Fruit fly (Drosophila melanogaster) whole organism, embryonic: Measurements from ENCODE around the gene Vm32E.

Experiments used
- Atf3 ChIP-seq: fragments of 200-800 bp; sonication (Bioruptor generic); optimal IDR thresholded peaks from 3 replicates; lab custom pipeline; 2016; ENCODE audit warnings: missing biosample characterization, missing genetic modification characterization
- Awh ChIP-seq: fragments of 200-800 bp; sonication (Bioruptor generic); IDR thresholded peaks from 2 replicates; pipeline ENCODE4, ENCODE4 v1.3.6; 2022; ENCODE audit warnings: missing biosample characterization, missing genetic modification characterization
- Bgb ChIP-seq: fragments of 200-800 bp; sonication (Bioruptor generic); IDR thresholded peaks from 2 replicates; pipeline ENCODE4 v1.3.6; 2022; ENCODE audit warnings: missing biosample characterization, missing genetic modification characterization; ENCODE audit not compliant: partially characterized antibody
- CG11093 ChIP-seq: fragments of 200-800 bp; sonication (Bioruptor generic); IDR thresholded peaks from 3 replicates; pipeline ENCODE4 v1.3.6; 2022; ENCODE audit warnings: missing biosample characterization, missing genetic modification characterization
- CG12391 ChIP-seq: fragments of 200-800 bp; sonication (Bioruptor generic); optimal IDR thresholded peaks from 3 replicates; lab custom pipeline; 2018; ENCODE audit warnings: missing biosample characterization, mild to moderate bottlenecking, missing genetic modification characterization, moderate library complexity
- CG12942 ChIP-seq: fragments of 200-800 bp; sonication (Bioruptor generic); optimal IDR thresholded peaks from 3 replicates; lab custom pipeline; 2016; ENCODE audit warnings: missing biosample characterization, missing genetic modification characterization
- CG13296 ChIP-seq: fragments of 200-800 bp; sonication (Bioruptor generic); optimal IDR thresholded peaks from 3 replicates; lab custom pipeline; 2018; ENCODE audit warnings: missing biosample characterization, mild to moderate bottlenecking, missing genetic modification characterization
- CG14710 ChIP-seq: fragments of 200-800 bp; sonication (Bioruptor generic); optimal IDR thresholded peaks from 3 replicates; lab custom pipeline; 2019; ENCODE audit warnings: missing biosample characterization, mild to moderate bottlenecking, missing genetic modification characterization, moderate library complexity
- CG1529 ChIP-seq: fragments of 200-800 bp; sonication (Bioruptor generic); optimal IDR thresholded peaks from 3 replicates; lab custom pipeline; 2018; ENCODE audit warnings: missing biosample characterization, missing genetic modification characterization
- CG15696 ChIP-seq: fragments of 200-800 bp; sonication (Bioruptor generic); optimal IDR thresholded peaks from 2 replicates; lab custom pipeline; 2019; ENCODE audit warnings: missing biosample characterization, mild to moderate bottlenecking, missing genetic modification characterization, moderate library complexity
- CG18599 ChIP-seq: fragments of 200-800 bp; sonication (Bioruptor generic); optimal IDR thresholded peaks from 3 replicates; lab custom pipeline; 2017; ENCODE audit warnings: missing biosample characterization, missing genetic modification characterization, mild to moderate bottlenecking, moderate library complexity, missing genetic modification reagents
- CG30020 ChIP-seq: fragments of 200-800 bp; optimal IDR thresholded peaks from 2 replicates; lab custom pipeline; 2019; ENCODE audit warnings: missing biosample characterization, mild to moderate bottlenecking, missing genetic modification characterization, moderate library complexity
- CG30403 ChIP-seq: fragments of 200-800 bp; sonication (Bioruptor generic); optimal IDR thresholded peaks from 3 replicates; lab custom pipeline; 2016; ENCODE audit warnings: missing biosample characterization, missing genetic modification characterization
- CG3065 ChIP-seq: fragments of 200-800 bp; sonication (Bioruptor generic); optimal IDR thresholded peaks from 2 replicates; lab custom pipeline; 2016; ENCODE audit warnings: missing biosample characterization, missing genetic modification characterization
- CG31388 ChIP-seq: fragments of 200-800 bp; sonication (Bioruptor generic); optimal IDR thresholded peaks from 2 replicates; lab custom pipeline; 2016; ENCODE audit warnings: missing biosample characterization, missing genetic modification characterization
- CG33213 ChIP-seq: fragments of 200-800 bp; sonication (Bioruptor generic); optimal IDR thresholded peaks from 3 replicates; lab custom pipeline; 2016; ENCODE audit warnings: missing biosample characterization, missing genetic modification characterization
- CG33557 ChIP-seq: fragments of 200-800 bp; sonication (Bioruptor generic); optimal IDR thresholded peaks from 2 replicates; lab custom pipeline; 2019; ENCODE audit warnings: missing biosample characterization, mild to moderate bottlenecking, missing genetic modification characterization, moderate library complexity
- CG4730 ChIP-seq: fragments of 200-800 bp; sonication (Bioruptor generic); IDR thresholded peaks from 2 replicates; pipeline ENCODE4 v1.3.6; 2022; ENCODE audit warnings: missing biosample characterization, missing genetic modification characterization
- CG4820 ChIP-seq: fragments of 200-800 bp; sonication (Bioruptor generic); optimal IDR thresholded peaks from 3 replicates; lab custom pipeline; 2016; ENCODE audit warnings: missing biosample characterization, missing genetic modification characterization
- CG6175 ChIP-seq: fragments of 200-800 bp; sonication (Bioruptor generic); IDR thresholded peaks from 3 replicates; pipeline ENCODE4 v1.3.6; 2022; ENCODE audit warnings: missing biosample characterization, missing genetic modification characterization
- CG8290 ChIP-seq, 3 experiments: fragments of 200-800 bp; sonication (Bioruptor generic); optimal IDR thresholded peaks; 2 replicates each; lab custom pipeline; 2016 to 2019; ENCODE audit warnings: missing biosample characterization in 3 of 3, missing genetic modification characterization in 3 of 3, mild to moderate bottlenecking in 2 of 3, moderate library complexity in 1 of 3
- CG8478 ChIP-seq: fragments of >200 bp; optimal IDR thresholded peaks from 2 replicates; lab custom pipeline; 2018
- CG8924 ChIP-seq: fragments of 200-800 bp; optimal IDR thresholded peaks from 3 replicates; lab custom pipeline; 2019; ENCODE audit warnings: missing biosample characterization, mild to moderate bottlenecking, missing genetic modification characterization, moderate library complexity
- CG8944 ChIP-seq: fragments of 200-800 bp; sonication (Bioruptor generic); optimal IDR thresholded peaks from 3 replicates; lab custom pipeline; 2016; ENCODE audit warnings: missing biosample characterization, missing genetic modification characterization
- Eip74EF ChIP-seq, 2 experiments: fragments of 200-800 bp in 1 of 2; fragments of >200 bp in 1 of 2; sonication (Bioruptor generic) in 1 of 2; optimal IDR thresholded peaks; 2 replicates each; lab custom pipeline; 2017 to 2019; ENCODE audit warnings: missing biosample characterization in 2 of 2, missing genetic modification characterization in 2 of 2, mild to moderate bottlenecking in 1 of 2, moderate library complexity in 1 of 2
- Kr ChIP-seq: fragments of 200-800 bp; sonication (Bioruptor generic); optimal IDR thresholded peaks from 2 replicates; lab custom pipeline; 2017; ENCODE audit warnings: missing biosample characterization, mild to moderate bottlenecking, missing genetic modification characterization
- Med ChIP-seq: fragments of 200-800 bp; sonication (Bioruptor generic); peaks from one replicate; lab custom pipeline; 2016; ENCODE audit warnings: missing biosample characterization, missing genetic modification characterization, mild to moderate bottlenecking, inconsistent platforms, moderate library complexity
- Nf-YC ChIP-seq: fragments of 200-800 bp; optimal IDR thresholded peaks from 3 replicates; lab custom pipeline; 2019; ENCODE audit warnings: missing biosample characterization, mild to moderate bottlenecking, missing genetic modification characterization, moderate library complexity
- Poxn ChIP-seq: fragments of 200-800 bp; sonication (Bioruptor generic); IDR thresholded peaks from 2 replicates; pipeline ENCODE4 v1.3.6; 2022; ENCODE audit warnings: missing biosample characterization, missing genetic modification characterization
- YL-1 ChIP-seq: fragments of 200-800 bp; sonication (Bioruptor generic); optimal IDR thresholded peaks from 3 replicates; lab custom pipeline; 2017; ENCODE audit warnings: missing biosample characterization, mild to moderate bottlenecking, missing genetic modification characterization
- al ChIP-seq: fragments of 200-800 bp; sonication (Bioruptor generic); IDR thresholded peaks from 2 replicates; pipeline ENCODE4 v1.3.6; 2022; ENCODE audit warnings: missing biosample characterization, missing genetic modification characterization
- bab2 ChIP-seq: fragments of 200-800 bp; sonication (Bioruptor generic); optimal IDR thresholded peaks from 2 replicates; lab custom pipeline; 2016; ENCODE audit warnings: missing biosample characterization, missing genetic modification characterization
- bsh ChIP-seq, 2 experiments: fragments of 200-800 bp; sonication (Bioruptor generic); optimal IDR thresholded peaks; 2 replicates each; lab custom pipeline; 2017 to 2018; ENCODE audit warnings: mild to moderate bottlenecking in 2 of 2, missing biosample characterization in 2 of 2, missing genetic modification characterization in 2 of 2, moderate library complexity in 1 of 2
- chinmo ChIP-seq: fragments of 200-800 bp; sonication (Bioruptor generic); IDR thresholded peaks from 4 replicates; pipeline ENCODE4 v1.3.6; 2022; ENCODE audit warnings: missing biosample characterization, missing genetic modification characterization; ENCODE audit not compliant: partially characterized antibody
- dm ChIP-seq: fragments of 200-800 bp; sonication (Bioruptor generic); optimal IDR thresholded peaks from 3 replicates; lab custom pipeline; 2016; ENCODE audit warnings: missing biosample characterization, missing genetic modification characterization
- en ChIP-seq: fragments of 200-800 bp; sonication (Bioruptor generic); optimal IDR thresholded peaks from 2 replicates; lab custom pipeline; 2016; ENCODE audit warnings: missing biosample characterization, missing genetic modification characterization
- eve ChIP-seq, 2 experiments: fragments of >200 bp; optimal IDR thresholded peaks; 2 replicates each; lab custom pipeline; 2017; ENCODE audit warnings: missing biosample characterization in 2 of 2, missing genetic modification characterization in 2 of 2
- fd102C ChIP-seq: fragments of 200-800 bp; sonication (Bioruptor generic); optimal IDR thresholded peaks from 2 replicates; lab custom pipeline; 2018; ENCODE audit warnings: missing biosample characterization, mild to moderate bottlenecking, missing genetic modification characterization, moderate library complexity
- jigr1 ChIP-seq: fragments of 200-800 bp; sonication (Bioruptor generic); IDR thresholded peaks from 3 replicates; pipeline ENCODE4 v1.3.6; 2022; ENCODE audit warnings: missing biosample characterization, missing genetic modification characterization
- jumu ChIP-seq: fragments of 200-800 bp; sonication (Bioruptor generic); optimal IDR thresholded peaks from 3 replicates; lab custom pipeline; 2016; ENCODE audit warnings: missing biosample characterization, missing genetic modification characterization
- lilli ChIP-seq: fragments of 200-800 bp; sonication (Bioruptor generic); optimal IDR thresholded peaks from 3 replicates; lab custom pipeline; 2016; ENCODE audit warnings: missing biosample characterization, missing genetic modification characterization
- onecut ChIP-seq: fragments of 200-800 bp; sonication (Bioruptor generic); IDR thresholded peaks from 2 replicates; pipeline ENCODE4 v1.3.6; 2022; ENCODE audit warnings: missing biosample characterization, missing genetic modification characterization
- phol ChIP-seq: fragments of 200-800 bp; sonication (Bioruptor generic); optimal IDR thresholded peaks from 3 replicates; lab custom pipeline; 2018; ENCODE audit warnings: missing biosample characterization, mild to moderate bottlenecking, missing genetic modification characterization, moderate library complexity
- pzg ChIP-seq: fragments of 200-800 bp; sonication (Bioruptor generic); optimal IDR thresholded peaks from 3 replicates; lab custom pipeline; 2018; ENCODE audit warnings: missing biosample characterization, mild to moderate bottlenecking, missing genetic modification characterization, moderate library complexity
- slou ChIP-seq: fragments of 200-800 bp; sonication (Bioruptor generic); optimal IDR thresholded peaks from 3 replicates; lab custom pipeline; 2016; ENCODE audit warnings: missing biosample characterization, missing genetic modification characterization
- sna ChIP-seq: fragments of 200-800 bp; sonication (Bioruptor generic); IDR thresholded peaks from 2 replicates; pipeline ENCODE4 v1.3.6; 2022; ENCODE audit warnings: missing biosample characterization, missing genetic modification characterization; ENCODE audit not compliant: partially characterized antibody
- sqz ChIP-seq: fragments of 200-800 bp; sonication (Bioruptor generic); optimal IDR thresholded peaks from 3 replicates; lab custom pipeline; 2018; ENCODE audit warnings: missing biosample characterization, mild to moderate bottlenecking, missing genetic modification characterization
- stc ChIP-seq: fragments of 200-800 bp; sonication (Bioruptor generic); IDR thresholded peaks from 2 replicates; pipeline ENCODE4 v1.3.6; 2022; ENCODE audit warnings: missing biosample characterization, missing genetic modification characterization
- tx ChIP-seq: fragments of 200-800 bp; sonication (Bioruptor generic); optimal IDR thresholded peaks from 2 replicates; lab custom pipeline; 2016; ENCODE audit warnings: missing biosample characterization, missing genetic modification characterization
- zf30C ChIP-seq: fragments of 200-800 bp; sonication (Bioruptor generic); optimal IDR thresholded peaks from 3 replicates; lab custom pipeline; 2018; ENCODE audit warnings: missing biosample characterization, mild to moderate bottlenecking, missing genetic modification characterization

Gene Vm32E

dm6 chr2L:11206604-11207238 lies 35.3 kb upstream of the Vm32E start (continued):
- TF ChIP-seq Poxn (GFP tag; lab: Robert Waterston, UW): no peak
- peak; percentile 8 for TF ChIP-seq CG1529 (GFP tag; lab: Kevin White, UChicago)
- no peak for TF ChIP-seq zf30C
- no peak for TF ChIP-seq slou
- no peak for TF ChIP-seq CG31388 (GFP tag; lab: Kevin White, UChicago)
- no peak for TF ChIP-seq CG30403 (GFP tag; lab: Kevin White, UChicago)
- peak; percentile 29 for TF ChIP-seq bab2 (GFP tag; lab: Kevin White, UChicago)
- no peak for TF ChIP-seq Bgb (GFP tag; lab: Robert Waterston, UW)
- TF ChIP-seq CG8944 (GFP tag; lab: Kevin White, UChicago): peak; percentile 19
- TF ChIP-seq CG8290 (GFP tag; optimal IDR thresholded peaks at IDR 0.05; lab: Kevin White, UChicago): peak; percentile 31
- peak; percentile 38 to 60 for TF ChIP-seq CG8290 (tag; optimal IDR thresholded peaks at IDR 0.05; lab: Kevin White, UChicago)
- TF ChIP-seq Awh (GFP tag; lab: Robert Waterston, UW): peak; percentile 50; the same call in 1 of the 2 replicates
- TF ChIP-seq CG15696 (tag; lab: Kevin White, UChicago): peak; percentile 82
- TF ChIP-seq CG18599: no peak
- peak; percentile 40 for TF ChIP-seq CG33213 (GFP tag; lab: Kevin White, UChicago)
- TF ChIP-seq Nf-YC (tag; lab: Kevin White, UChicago): peak; percentile 71
- TF ChIP-seq CG13296 (GFP tag; lab: Kevin White, UChicago): no peak
- TF ChIP-seq CG33557 (GFP tag; lab: Kevin White, UChicago): peak; percentile 77
- peak; percentile 83 for TF ChIP-seq sqz (GFP tag; lab: Kevin White, UChicago)
- TF ChIP-seq dm (GFP tag; lab: Kevin White, UChicago): no peak
- no peak for TF ChIP-seq chinmo
- no peak for TF ChIP-seq tx (GFP tag; lab: Kevin White, UChicago)
- TF ChIP-seq eve (GFP tag; optimal IDR thresholded peaks at IDR 0.05; lab: Kevin White, UChicago): no peak
- TF ChIP-seq phol: no peak
- no peak for TF ChIP-seq sna (GFP tag; lab: Robert Waterston, UW)
- TF ChIP-seq bsh (GFP tag; optimal IDR thresholded peaks at IDR 0.05; lab: Kevin White, UChicago): peak in 1 of 2 experiments; percentile 48
- TF ChIP-seq Kr (GFP tag; lab: Kevin White, UChicago): peak; percentile 62
- TF ChIP-seq YL-1 (GFP tag; lab: Kevin White, UChicago): no peak
- peak; percentile 51 for TF ChIP-seq onecut (GFP tag; lab: Robert Waterston, UW)
- no peak for TF ChIP-seq al (GFP tag; lab: Robert Waterston, UW)
- TF ChIP-seq fd102C: peak; percentile 57
- peak; percentile 38 for TF ChIP-seq CG14710
- peak; percentile 85 for TF ChIP-seq Med (GFP tag; lab: Kevin White, UChicago)
- TF ChIP-seq lilli (GFP tag; lab: Kevin White, UChicago): no peak
- no peak for TF ChIP-seq CG30020 (tag; lab: Kevin White, UChicago)
- TF ChIP-seq CG12391 (tag; lab: Kevin White, UChicago): no peak
- peak; percentile 12 for TF ChIP-seq CG12942 (GFP tag; lab: Kevin White, UChicago)
- TF ChIP-seq CG3065 (GFP tag; lab: Kevin White, UChicago): no peak
- no peak for TF ChIP-seq CG8478 (lab: Kevin White, UChicago)
- no peak for TF ChIP-seq Atf3
- TF ChIP-seq jumu (GFP tag; lab: Kevin White, UChicago): no peak
- no peak for TF ChIP-seq CG6175
- no peak for TF ChIP-seq CG4820 (GFP tag; lab: Kevin White, UChicago)
- no peak for TF ChIP-seq stc (GFP tag; lab: Robert Waterston, UW)
- no peak for TF ChIP-seq Eip74EF (GFP tag; optimal IDR thresholded peaks at IDR 0.05; lab: Kevin White, UChicago)
- no peak for TF ChIP-seq CG4730 (GFP tag; lab: Robert Waterston, UW)
- peak; percentile 30 for TF ChIP-seq CG8924 (tag; lab: Kevin White, UChicago)
- no peak for TF ChIP-seq en (GFP tag; lab: Kevin White, UChicago)
- TF ChIP-seq jigr1 (GFP tag; lab: Robert Waterston, UW): no peak
- TF ChIP-seq CG11093 (GFP tag; lab: Robert Waterston, UW): no peak
- no peak for TF ChIP-seq pzg
